Fruit fly (Drosophila melanogaster) whole organism, embryonic: ENCODE results near the gene ATP7.
A peak's percentile ranks its signal among the peaks of the same experiment; 100 is the strongest.

ENCODE experiments used
- ATbp ChIP-seq: fragments of 200-800 bp; sonication (Bioruptor generic); optimal IDR thresholded peaks from 2 replicates; lab custom pipeline; 2017; ENCODE audit warnings: missing biosample characterization, mild to moderate bottlenecking, missing genetic modification characterization, missing genetic modification reagents
- Ada2b ChIP-seq: fragments of 200-800 bp; sonication (Bioruptor generic); IDR thresholded peaks from 2 replicates; pipeline ENCODE4 v1.3.6; 2022; ENCODE audit warnings: missing biosample characterization, missing genetic modification characterization
- C15 ChIP-seq: fragments of 200-800 bp; sonication (Bioruptor generic); IDR thresholded peaks from 3 replicates; pipeline ENCODE4 v1.3.6; 2022; ENCODE audit warnings: missing biosample characterization, missing genetic modification characterization
- CG11085 ChIP-seq: fragments of 200-800 bp; sonication (Bioruptor generic); IDR thresholded peaks from 2 replicates; pipeline ENCODE4 v1.3.6; 2022; ENCODE audit warnings: missing biosample characterization, missing genetic modification characterization
- CG11723 ChIP-seq: fragments of 200-800 bp; sonication (Bioruptor generic); optimal IDR thresholded peaks from 2 replicates; lab custom pipeline; 2017; ENCODE audit warnings: missing biosample characterization, mild to moderate bottlenecking, missing genetic modification characterization
- CG13424 ChIP-seq: fragments of 200-800 bp; sonication (Bioruptor generic); optimal IDR thresholded peaks from 2 replicates; lab custom pipeline; 2019; ENCODE audit warnings: missing biosample characterization, mild to moderate bottlenecking, missing genetic modification characterization, moderate library complexity
- CG13894 ChIP-seq: fragments of 200-800 bp; sonication (Bioruptor generic); optimal IDR thresholded peaks from 3 replicates; lab custom pipeline; 2018; ENCODE audit warnings: missing biosample characterization, mild to moderate bottlenecking, missing genetic modification characterization, moderate library complexity
- CG2120 ChIP-seq: fragments of 200-800 bp; sonication (Bioruptor generic); optimal IDR thresholded peaks from 3 replicates; lab custom pipeline; 2016; ENCODE audit warnings: missing biosample characterization, missing genetic modification characterization
- CG2712 ChIP-seq: fragments of 200-800 bp; optimal IDR thresholded peaks from 3 replicates; lab custom pipeline; 2019; ENCODE audit warnings: missing biosample characterization, mild to moderate bottlenecking, missing genetic modification characterization, moderate library complexity
- CG2875 ChIP-seq: fragments of 200-800 bp; sonication (Bioruptor generic); optimal IDR thresholded peaks from 2 replicates; lab custom pipeline; 2017; ENCODE audit warnings: missing biosample characterization, mild to moderate bottlenecking, missing genetic modification characterization, missing genetic modification reagents
- CG3407 ChIP-seq: fragments of 200-800 bp; sonication (Bioruptor generic); optimal IDR thresholded peaks from 2 replicates; lab custom pipeline; 2018; ENCODE audit warnings: missing biosample characterization, mild to moderate bottlenecking, missing genetic modification characterization
- CG34422 ChIP-seq: fragments of 200-800 bp; sonication (Bioruptor generic); IDR thresholded peaks from 3 replicates; pipeline ENCODE4 v1.3.6; 2022; ENCODE audit warnings: missing biosample characterization, missing genetic modification characterization
- CG6791 ChIP-seq: fragments of 200-800 bp; sonication (Bioruptor generic); IDR thresholded peaks from 3 replicates; pipeline ENCODE4 v1.3.6; 2022; ENCODE audit warnings: missing biosample characterization, missing genetic modification characterization; ENCODE audit not compliant: partially characterized antibody
- CG7745 ChIP-seq: fragments of 200-800 bp; sonication (Bioruptor generic); optimal IDR thresholded peaks from 2 replicates; lab custom pipeline; 2018; ENCODE audit warnings: missing biosample characterization, mild to moderate bottlenecking, missing genetic modification characterization, moderate library complexity
- CG9609 ChIP-seq: fragments of 200-800 bp; sonication (Bioruptor generic); optimal IDR thresholded peaks from 3 replicates; lab custom pipeline; 2016; ENCODE audit warnings: missing biosample characterization, missing genetic modification characterization
- CG9797 ChIP-seq: fragments of 200-800 bp; sonication (Bioruptor generic); optimal IDR thresholded peaks from 3 replicates; lab custom pipeline; 2018; ENCODE audit warnings: missing biosample characterization, mild to moderate bottlenecking, missing genetic modification characterization
- D19A ChIP-seq: fragments of 200-800 bp; optimal IDR thresholded peaks from 3 replicates; lab custom pipeline; 2019; ENCODE audit warnings: missing biosample characterization, mild to moderate bottlenecking, missing genetic modification characterization, moderate library complexity
- D19B ChIP-seq: fragments of 200-800 bp; sonication (Bioruptor generic); optimal IDR thresholded peaks from 2 replicates; lab custom pipeline; 2017; ENCODE audit warnings: missing biosample characterization, mild to moderate bottlenecking, missing genetic modification characterization
- Dfd ChIP-seq, 2 experiments: fragments of >200 bp; optimal IDR thresholded peaks; 2 replicates each; lab custom pipeline; 2017; ENCODE audit warnings: missing biosample characterization in 2 of 2, missing genetic modification characterization in 2 of 2
- Ets65A ChIP-seq: fragments of 200-800 bp; sonication (Bioruptor generic); peaks from one replicate; lab custom pipeline; 2016; ENCODE audit warnings: missing biosample characterization, missing genetic modification characterization
- Hand ChIP-seq: fragments of 200-800 bp; sonication (Bioruptor generic); optimal IDR thresholded peaks from 2 replicates; lab custom pipeline; 2017; ENCODE audit warnings: mild to moderate bottlenecking, missing biosample characterization, missing genetic modification reagents, missing genetic modification characterization
- Hmr ChIP-seq: fragments of 200-800 bp; sonication (Bioruptor generic); optimal IDR thresholded peaks from 3 replicates; lab custom pipeline; 2017; ENCODE audit warnings: mild to moderate bottlenecking, missing biosample characterization, missing genetic modification reagents, missing genetic modification characterization
- MESR4 ChIP-seq: fragments of 200-800 bp; sonication (Bioruptor generic); optimal IDR thresholded peaks from 2 replicates; lab custom pipeline; 2018; ENCODE audit warnings: missing biosample characterization, mild to moderate bottlenecking, missing genetic modification characterization, moderate library complexity
- MTF-1 ChIP-seq: fragments of 200-800 bp; sonication (Bioruptor generic); optimal IDR thresholded peaks from 2 replicates; lab custom pipeline; 2018; ENCODE audit warnings: missing biosample characterization, mild to moderate bottlenecking, missing genetic modification characterization, borderline replicate concordance
- Max ChIP-seq: fragments of 200-800 bp; sonication (Bioruptor generic); optimal IDR thresholded peaks from 2 replicates; lab custom pipeline; 2016; ENCODE audit warnings: missing biosample characterization, mild to moderate bottlenecking, missing genetic modification characterization
- Oli ChIP-seq: fragments of 200-800 bp; sonication (Bioruptor generic); optimal IDR thresholded peaks from 2 replicates; lab custom pipeline; 2018; ENCODE audit warnings: missing biosample characterization, mild to moderate bottlenecking, missing genetic modification characterization, moderate library complexity
- Six4 ChIP-seq: fragments of 200-800 bp; sonication (Bioruptor generic); optimal IDR thresholded peaks from 2 replicates; lab custom pipeline; 2016; ENCODE audit warnings: missing biosample characterization, missing genetic modification characterization
- Sox100B ChIP-seq: fragments of 200-800 bp; sonication (Bioruptor generic); optimal IDR thresholded peaks from 3 replicates; lab custom pipeline; 2018; ENCODE audit warnings: missing biosample characterization, mild to moderate bottlenecking, missing genetic modification characterization
- Spps ChIP-seq: fragments of 200-800 bp; sonication (Bioruptor generic); optimal IDR thresholded peaks from 2 replicates; lab custom pipeline; 2018; ENCODE audit warnings: missing biosample characterization, mild to moderate bottlenecking, missing genetic modification characterization
- YL-1 ChIP-seq: fragments of 200-800 bp; sonication (Bioruptor generic); optimal IDR thresholded peaks from 3 replicates; lab custom pipeline; 2017; ENCODE audit warnings: missing biosample characterization, mild to moderate bottlenecking, missing genetic modification characterization
- amos ChIP-seq: fragments of 200-800 bp; sonication (Bioruptor generic); IDR thresholded peaks from 2 replicates; pipeline ENCODE4 v1.3.6; 2022; ENCODE audit warnings: missing biosample characterization, missing genetic modification characterization; ENCODE audit not compliant: partially characterized antibody
- bab2 ChIP-seq: fragments of 200-800 bp; sonication (Bioruptor generic); optimal IDR thresholded peaks from 2 replicates; lab custom pipeline; 2016; ENCODE audit warnings: missing biosample characterization, missing genetic modification characterization
- chif ChIP-seq, 2 experiments: fragments of 200-800 bp; sonication (Bioruptor generic); optimal IDR thresholded peaks; 3 replicates each; lab custom pipeline; 2016; ENCODE audit warnings: missing biosample characterization in 2 of 2, missing genetic modification characterization in 2 of 2
- exex ChIP-seq: fragments of 200-800 bp; sonication (Bioruptor generic); optimal IDR thresholded peaks from 4 replicates; lab custom pipeline; 2018; ENCODE audit warnings: missing biosample characterization, mild to moderate bottlenecking, missing genetic modification characterization, moderate library complexity
- eyg ChIP-seq: fragments of 200-800 bp; sonication (Bioruptor generic); optimal IDR thresholded peaks from 3 replicates; lab custom pipeline; 2016; ENCODE audit warnings: missing biosample characterization, missing genetic modification characterization
- fd96Cb ChIP-seq: fragments of 200-800 bp; sonication (Bioruptor generic); optimal IDR thresholded peaks from 2 replicates; lab custom pipeline; 2018; ENCODE audit warnings: missing biosample characterization, mild to moderate bottlenecking, missing genetic modification characterization, moderate library complexity
- ftz-f1 ChIP-seq: fragments of 200-800 bp; sonication (Bioruptor generic); optimal IDR thresholded peaks from 2 replicates; lab custom pipeline; 2016; ENCODE audit warnings: missing biosample characterization, missing genetic modification characterization
- hth ChIP-seq: fragments of >200 bp; optimal IDR thresholded peaks from 2 replicates; lab custom pipeline; 2017; ENCODE audit warnings: inconsistent platforms
- lab ChIP-seq: fragments of 200-800 bp; sonication (Bioruptor generic); optimal IDR thresholded peaks from 3 replicates; lab custom pipeline; 2017; ENCODE audit warnings: missing biosample characterization, missing genetic modification characterization, mild to moderate bottlenecking, moderate library complexity, missing genetic modification reagents
- nom ChIP-seq: fragments of 200-800 bp; sonication (Bioruptor generic); optimal IDR thresholded peaks from 2 replicates; lab custom pipeline; 2017; ENCODE audit warnings: missing biosample characterization, missing genetic modification characterization, mild to moderate bottlenecking, moderate library complexity, missing genetic modification reagents
- pzg ChIP-seq: fragments of 200-800 bp; sonication (Bioruptor generic); optimal IDR thresholded peaks from 3 replicates; lab custom pipeline; 2018; ENCODE audit warnings: missing biosample characterization, mild to moderate bottlenecking, missing genetic modification characterization, moderate library complexity
- schlank ChIP-seq: fragments of 200-800 bp; sonication (Bioruptor generic); optimal IDR thresholded peaks from 2 replicates; lab custom pipeline; 2018; ENCODE audit warnings: missing biosample characterization, mild to moderate bottlenecking, missing genetic modification characterization
- scrt ChIP-seq: fragments of 200-800 bp; sonication (Bioruptor generic); optimal IDR thresholded peaks from 2 replicates; lab custom pipeline; 2018; ENCODE audit warnings: missing biosample characterization, mild to moderate bottlenecking, missing genetic modification characterization, moderate library complexity
- sens-2 ChIP-seq: fragments of 200-800 bp; sonication (Bioruptor generic); IDR thresholded peaks from 2 replicates; pipeline ENCODE4 v1.3.6; 2022; ENCODE audit warnings: missing biosample characterization, missing genetic modification characterization
- slou ChIP-seq: fragments of 200-800 bp; sonication (Bioruptor generic); optimal IDR thresholded peaks from 3 replicates; lab custom pipeline; 2016; ENCODE audit warnings: missing biosample characterization, missing genetic modification characterization
- so ChIP-seq: fragments of 200-800 bp; sonication (Bioruptor generic); IDR thresholded peaks from 3 replicates; pipeline ENCODE4 v1.3.6; 2022; ENCODE audit warnings: missing biosample characterization, missing genetic modification characterization
- wdn ChIP-seq: fragments of 200-800 bp; sonication (Bioruptor generic); IDR thresholded peaks from 2 replicates; pipeline ENCODE4 v1.3.6; 2022; ENCODE audit warnings: missing biosample characterization, missing genetic modification characterization
- z ChIP-seq: fragments of 200-800 bp; sonication (Bioruptor generic); IDR thresholded peaks from 3 replicates; pipeline ENCODE4 v1.3.6; 2022; ENCODE audit warnings: missing biosample characterization, missing genetic modification characterization

Gene ATP7

dm6 chrX:11857522-11858438 lies 3.0 kb downstream of the ATP7 start (continued):
- TF ChIP-seq nom (GFP tag; lab: Kevin White, UChicago) (peak; percentile 86), CG11085 (GFP tag; lab: Robert Waterston, UW) (peak; percentile 62), ATbp (GFP tag; lab: Kevin White, UChicago) (peak; percentile 69), eyg (GFP tag; lab: Kevin White, UChicago) (peak; percentile 55), bab2 (GFP tag; lab: Kevin White, UChicago) (peak; percentile 79), so (peak; percentile 78), wdn (no peak), fd96Cb (tag; lab: Kevin White, UChicago) (peak; percentile 63), Max (GFP tag; lab: Kevin White, UChicago) (peak; percentile 41), sens-2 (GFP tag; lab: Robert Waterston, UW) (peak; percentile 57), CG9797 (GFP tag; lab: Kevin White, UChicago) (no peak), CG13424 (peak; percentile 77), Ada2b (GFP tag; lab: Robert Waterston, UW) (peak; percentile 71), chif (GFP tag; optimal IDR thresholded peaks at IDR 0.05; lab: Kevin White, UChicago) (peak; percentile 39 to 57), CG2120 (peak; percentile 49), MTF-1 (peak; percentile 46), CG6791 (GFP tag; lab: Robert Waterston, UW) (no peak), slou (GFP tag; lab: Kevin White, UChicago) (peak; percentile 49), MESR4 (GFP tag; lab: Kevin White, UChicago) (no peak), Sox100B (peak; percentile 71), schlank (tag; lab: Kevin White, UChicago) (no peak), exex (tag; lab: Kevin White, UChicago) (no peak), CG13894 (tag; lab: Kevin White, UChicago) (no peak), D19B (GFP tag; lab: Kevin White, UChicago) (no peak), Dfd (GFP tag; optimal IDR thresholded peaks at IDR 0.05; lab: Kevin White, UChicago) (no peak), Ets65A (GFP tag; lab: Kevin White, UChicago) (peak; percentile 95), lab (GFP tag; lab: Kevin White, UChicago) (peak; percentile 70), CG9609 (GFP tag; lab: Kevin White, UChicago) (peak; percentile 11), Hmr (peak; percentile 40), D19A (no peak), ftz-f1 (GFP tag; lab: Kevin White, UChicago) (peak; percentile 35), Oli (tag; lab: Kevin White, UChicago) (peak; percentile 71), pzg (GFP tag; lab: Kevin White, UChicago) (no peak), scrt (peak; percentile 35), CG7745 (tag; lab: Kevin White, UChicago) (no peak), C15 (GFP tag; lab: Robert Waterston, UW) (peak; percentile 44; the same call in 1 of the 3 replicates), CG34422 (GFP tag; lab: Robert Waterston, UW) (peak; percentile 76), hth (lab: Kevin White, UChicago) (no peak), CG2712 (tag; lab: Kevin White, UChicago) (peak; percentile 94), CG3407 (GFP tag; lab: Kevin White, UChicago) (peak; percentile 59), amos (no peak), Spps (tag; lab: Kevin White, UChicago) (peak; percentile 46), CG11723 (GFP tag; lab: Kevin White, UChicago) (peak; percentile 36), Hand (GFP tag; lab: Kevin White, UChicago) (no peak), Six4 (peak; percentile 59), CG2875 (GFP tag; lab: Kevin White, UChicago) (peak; percentile 48), YL-1 (GFP tag; lab: Kevin White, UChicago) (no peak), z (0 out of 3 replicates have a peak, but pooled peaks have one; percentile 6)
